Worm (Caenorhabditis elegans) whole organism, young adult: Measurements from ENCODE around the gene trxr-2.

ENCODE experiments used
- B0019.2 ChIP-seq: fragments of 200-800 bp; sonication (Bioruptor generic); conservative IDR thresholded peaks from 2 replicates; pipeline ENCODE4 v1.3.6; 2022; ENCODE audit warnings: missing genetic modification reagents, missing genetic modification characterization, missing compliant biosample characterization
- B0035.1 ChIP-seq: sonication (generic microtip); optimal IDR thresholded peaks from 2 replicates; lab custom pipeline; 2016; ENCODE audit warnings: missing genetic modification characterization, mild to moderate bottlenecking, missing compliant biosample characterization, missing genotype, missing genetic modification reagents
- B0336.3 ChIP-seq: fragments of 200-800 bp; sonication (Bioruptor generic); IDR thresholded peaks from 2 replicates; pipeline ENCODE4 v1.3.6; 2022; ENCODE audit warnings: missing genetic modification characterization, missing compliant biosample characterization
- C06A6.2 ChIP-seq: fragments of 200-800 bp; sonication (Bioruptor generic); conservative IDR thresholded peaks from 2 replicates; pipeline ENCODE4 v1.3.6; 2022; ENCODE audit warnings: missing genetic modification characterization, missing compliant biosample characterization
- F55B11.4 ChIP-seq: sonication (generic microtip); optimal IDR thresholded peaks from 2 replicates; lab custom pipeline; 2016; ENCODE audit warnings: missing compliant biosample characterization, missing genetic modification characterization, borderline replicate concordance; ENCODE audit not compliant: insufficient read depth
- K12H6.12 ChIP-seq: fragments of 200-800 bp; sonication (Bioruptor generic); optimal IDR thresholded peaks from 2 replicates; lab custom pipeline; 2018; ENCODE audit warnings: mild to moderate bottlenecking, missing genetic modification characterization, missing compliant biosample characterization
- atf-7 ChIP-seq: sonication (generic microtip); optimal IDR thresholded peaks from 2 replicates; lab custom pipeline; 2017; ENCODE audit warnings: mild to moderate bottlenecking, missing genetic modification characterization, missing compliant biosample characterization
- athp-1 ChIP-seq: sonication (generic microtip); optimal IDR thresholded peaks from 2 replicates; lab custom pipeline; 2017; ENCODE audit warnings: mild to moderate bottlenecking, missing genetic modification characterization, missing compliant biosample characterization
- attf-3 ChIP-seq: fragments of 200-800 bp; sonication (Bioruptor generic); conservative IDR thresholded peaks from 2 replicates; pipeline ENCODE4 v1.3.6; 2022; ENCODE audit warnings: missing genetic modification reagents, missing genetic modification characterization, missing compliant biosample characterization
- attf-5 ChIP-seq: fragments of 200-800 bp; sonication (Bioruptor generic); optimal IDR thresholded peaks from 2 replicates; lab custom pipeline; 2018; ENCODE audit warnings: mild to moderate bottlenecking, missing genetic modification characterization, missing compliant biosample characterization
- ccch-3 ChIP-seq: fragments of 200-800 bp; sonication (Bioruptor generic); optimal IDR thresholded peaks from 2 replicates; lab custom pipeline; 2018; ENCODE audit warnings: mild to moderate bottlenecking, missing genetic modification characterization, missing compliant biosample characterization
- cebp-1 ChIP-seq, 2 experiments: fragments of 200-800 bp in 1 of 2; sonication (Bioruptor generic) in 1 of 2; sonication (generic microtip) in 1 of 2; IDR thresholded peaks in 1 of 2; optimal IDR thresholded peaks in 1 of 2; 2 replicates each; pipeline versions ENCODE4 v1.3.6 to Lab custom; 2017 to 2022; ENCODE audit warnings: missing compliant biosample characterization in 2 of 2, missing genetic modification characterization in 2 of 2, mild to moderate bottlenecking in 1 of 2, missing genetic modification reagents in 1 of 2, moderate library complexity in 1 of 2
- ceh-27 ChIP-seq: fragments of 200-800 bp; sonication (Bioruptor generic); optimal IDR thresholded peaks from 2 replicates; lab custom pipeline; 2018; ENCODE audit warnings: mild to moderate bottlenecking, missing genetic modification characterization, moderate library complexity, missing compliant biosample characterization
- ceh-58 ChIP-seq: fragments of 200-800 bp; sonication (Bioruptor generic); IDR thresholded peaks from 2 replicates; pipeline ENCODE4 v1.3.6; 2022; ENCODE audit warnings: missing genetic modification characterization, missing compliant biosample characterization
- ceh-79 ChIP-seq: sonication (generic microtip); optimal IDR thresholded peaks from 2 replicates; lab custom pipeline; 2017; ENCODE audit warnings: mild to moderate bottlenecking, missing genetic modification characterization, missing compliant biosample characterization
- dpff-1 ChIP-seq: sonication (generic microtip); optimal IDR thresholded peaks from 2 replicates; lab custom pipeline; 2017; ENCODE audit warnings: mild to moderate bottlenecking, missing genetic modification characterization, missing compliant biosample characterization
- efl-1 ChIP-seq: fragments of 150-350 bp; optimal IDR thresholded peaks from 2 replicates; lab custom pipeline; 2014; ENCODE audit warnings: missing biosample characterization, missing genetic modification reagents, missing genetic modification characterization
- hsf-1 ChIP-seq: fragments of 200-800 bp; sonication (Bioruptor generic); IDR thresholded peaks from 2 replicates; pipeline ENCODE4 v1.3.6; 2022; ENCODE audit warnings: missing genetic modification reagents, missing genetic modification characterization, missing compliant biosample characterization
- lag-1 ChIP-seq: fragments of 200-800 bp; sonication (Bioruptor generic); IDR thresholded peaks from 2 replicates; pipeline ENCODE4 v1.3.6; 2022; ENCODE audit warnings: missing genetic modification reagents, missing genetic modification characterization, missing compliant biosample characterization
- let-526 ChIP-seq: fragments of 200-800 bp; sonication (Bioruptor generic); IDR thresholded peaks from 2 replicates; pipeline ENCODE4 v1.3.6; 2022; ENCODE audit warnings: missing genetic modification reagents, missing genetic modification characterization, missing compliant biosample characterization
- lin-26 ChIP-seq: fragments of 200-800 bp; sonication (Bioruptor generic); IDR thresholded peaks from 2 replicates; pipeline ENCODE4 v1.3.6; 2022; ENCODE audit warnings: missing genetic modification reagents, missing genetic modification characterization, missing compliant biosample characterization
- lin-35 ChIP-seq, 3 experiments: fragments of 150-350 bp in 2 of 3; sonication (generic microtip) in 1 of 3; optimal IDR thresholded peaks; 2 replicates each; lab custom pipeline; 2014 to 2018; ENCODE audit warnings: missing biosample characterization in 3 of 3, missing genetic modification characterization in 3 of 3, missing genetic modification reagents in 3 of 3
- lsy-27 ChIP-seq: sonication (generic microtip); optimal IDR thresholded peaks from 2 replicates; lab custom pipeline; 2017; ENCODE audit warnings: missing genetic modification characterization, mild to moderate bottlenecking, missing compliant biosample characterization, antibody characterized with exemption, missing genotype, borderline replicate concordance; ENCODE audit not compliant: insufficient read depth
- madf-10 ChIP-seq: sonication (generic microtip); optimal IDR thresholded peaks from 2 replicates; lab custom pipeline; 2016; ENCODE audit warnings: mild to moderate bottlenecking, missing genetic modification characterization, missing compliant biosample characterization
- madf-3 ChIP-seq: fragments of 200-800 bp; sonication (Bioruptor generic); IDR thresholded peaks from 2 replicates; pipeline ENCODE4 v1.3.6; 2022; ENCODE audit warnings: missing genetic modification reagents, missing genetic modification characterization, missing compliant biosample characterization
- madf-6 ChIP-seq: fragments of 200-800 bp; sonication (Bioruptor generic); IDR thresholded peaks from 2 replicates; pipeline ENCODE4 v1.3.6; 2022; ENCODE audit warnings: missing genetic modification reagents, missing genetic modification characterization, missing compliant biosample characterization
- madf-8 ChIP-seq: fragments of 200-800 bp; sonication (Bioruptor generic); conservative IDR thresholded peaks from 2 replicates; pipeline ENCODE4 v1.3.6; 2022; ENCODE audit warnings: missing genetic modification reagents, missing genetic modification characterization, missing compliant biosample characterization
- mcd-1 ChIP-seq: fragments of 200-800 bp; sonication (Bioruptor generic); IDR thresholded peaks from 2 replicates; pipeline ENCODE4 v1.3.6; 2022; ENCODE audit warnings: missing genetic modification reagents, missing genetic modification characterization, missing compliant biosample characterization
- mel-28 ChIP-seq: sonication (generic microtip); optimal IDR thresholded peaks from 2 replicates; lab custom pipeline; 2016; ENCODE audit warnings: borderline replicate concordance, mild to moderate bottlenecking, missing genetic modification characterization, missing compliant biosample characterization
- nfya-2 ChIP-seq: fragments of 200-800 bp; sonication (Bioruptor generic); IDR thresholded peaks from 2 replicates; pipeline ENCODE4 v1.3.6; 2022; ENCODE audit warnings: missing genetic modification reagents, missing genetic modification characterization, missing compliant biosample characterization
- nhr-120 ChIP-seq: fragments of 200-800 bp; sonication (Bioruptor generic); IDR thresholded peaks from 2 replicates; pipeline ENCODE4 v1.3.6; 2022; ENCODE audit warnings: missing genetic modification characterization, missing compliant biosample characterization
- nhr-80 ChIP-seq: sonication (generic microtip); optimal IDR thresholded peaks from 2 replicates; lab custom pipeline; 2016; ENCODE audit warnings: missing genetic modification characterization, missing compliant biosample characterization
- pbrm-1 ChIP-seq: fragments of 200-800 bp; sonication (Bioruptor generic); IDR thresholded peaks from 2 replicates; pipeline ENCODE4 v1.3.6; 2022; ENCODE audit warnings: missing genetic modification reagents, missing genetic modification characterization, missing compliant biosample characterization
- snpc-1.3 ChIP-seq: sonication (generic microtip); optimal IDR thresholded peaks from 2 replicates; lab custom pipeline; 2017; ENCODE audit warnings: missing genetic modification characterization, mild to moderate bottlenecking, missing compliant biosample characterization, antibody characterized with exemption, moderate library complexity, missing genotype, missing genetic modification reagents; ENCODE audit not compliant: insufficient read depth
- snpc-3.4 ChIP-seq: sonication (generic microtip); optimal IDR thresholded peaks from 2 replicates; lab custom pipeline; 2017; ENCODE audit warnings: missing genetic modification characterization, mild to moderate bottlenecking, missing compliant biosample characterization, antibody characterized with exemption, moderate library complexity, missing genotype, missing genetic modification reagents
- snpc-4 ChIP-seq, 5 experiments: fragments of 150-350 bp in 1 of 5; sonication (generic microtip) in 4 of 5; optimal IDR thresholded peaks; 2 replicates each; lab custom pipeline; 2014 to 2018; ENCODE audit warnings: missing genetic modification characterization in 5 of 5, missing biosample characterization in 3 of 5, antibody characterized with exemption in 2 of 5, mild to moderate bottlenecking in 2 of 5, missing compliant biosample characterization in 2 of 5, missing genotype in 2 of 5, moderate library complexity in 2 of 5, missing genetic modification reagents in 1 of 5
- tbx-9 ChIP-seq: sonication (generic microtip); optimal IDR thresholded peaks from 2 replicates; lab custom pipeline; 2016; ENCODE audit warnings: borderline replicate concordance, missing genetic modification characterization, inconsistent platforms, missing compliant biosample characterization
- tlf-1 ChIP-seq: fragments of 200-800 bp; sonication (Bioruptor generic); optimal IDR thresholded peaks from 2 replicates; lab custom pipeline; 2018; ENCODE audit warnings: mild to moderate bottlenecking, missing genetic modification characterization, missing compliant biosample characterization
- ztf-18 ChIP-seq: sonication (generic microtip); optimal IDR thresholded peaks from 2 replicates; lab custom pipeline; 2016; ENCODE audit warnings: missing genotype, mild to moderate bottlenecking, missing genetic modification characterization, missing compliant biosample characterization
- ztf-3 ChIP-seq: fragments of 200-800 bp; sonication (Bioruptor generic); optimal IDR thresholded peaks from 2 replicates; lab custom pipeline; 2018; ENCODE audit warnings: mild to moderate bottlenecking, missing genetic modification characterization, missing compliant biosample characterization

trxr-2 gene

DNA sequence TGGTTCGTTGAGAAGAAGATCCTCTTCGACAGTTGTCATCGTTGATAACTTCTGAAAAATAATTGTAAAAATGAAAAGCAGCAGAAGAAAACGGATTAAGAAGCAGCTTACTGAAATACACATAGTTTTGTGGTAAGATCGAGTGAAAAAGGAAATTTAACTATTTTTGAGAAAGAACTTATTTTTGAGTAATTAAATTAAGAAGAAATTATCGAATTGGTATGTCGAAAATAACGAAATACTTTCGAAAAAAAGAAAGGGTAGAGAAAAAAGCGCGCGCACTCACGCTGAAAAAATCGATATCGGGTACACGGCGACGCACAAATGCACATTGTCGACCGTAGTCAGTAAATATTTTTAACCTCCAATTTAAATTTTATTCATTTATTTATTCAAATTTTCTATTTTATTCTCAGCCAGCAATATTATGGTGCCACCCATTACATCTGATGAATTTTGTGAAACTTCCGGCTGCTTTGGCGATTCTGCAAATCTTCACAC lies 42.6 kb downstream of the trxr-2 start, which contains the start of the genes ZK643.5 and ZK643.2 (continued):
- TF ChIP-seq ztf-18 (tag; lab: Kevin White, UChicago), result peak; percentile 23
- no peak for TF ChIP-seq cebp-1 (GFP tag; IDR thresholded peaks at IDR 0.05; lab: Robert Waterston, UW)
- peak; percentile 63 for TF ChIP-seq cebp-1 (tag; optimal IDR thresholded peaks at IDR 0.05; lab: Kevin White, UChicago)
- peak; percentile 8 for TF ChIP-seq snpc-4 (GFP tag; optimal IDR thresholded peaks at IDR 0.05; lab: Kevin White, UChicago)
- peak in 1 of 4 experiments; percentile 5 for TF ChIP-seq snpc-4 (tag; optimal IDR thresholded peaks at IDR 0.05; lab: Kevin White, UChicago)
- TF ChIP-seq snpc-1.3 (tag; lab: Kevin White, UChicago), result peak; percentile 71
- TF ChIP-seq lag-1, result no peak
- TF ChIP-seq snpc-3.4, result peak; percentile 57
- no peak for TF ChIP-seq madf-10
- no peak for TF ChIP-seq ceh-79
- no peak for TF ChIP-seq C06A6.2
- peak; percentile 22 for TF ChIP-seq ceh-27 (GFP tag; lab: Kevin White, UChicago)
- no peak for TF ChIP-seq K12H6.12 (tag; lab: Kevin White, UChicago)
- TF ChIP-seq nhr-120 (GFP tag; lab: Robert Waterston, UW), result no peak
- TF ChIP-seq efl-1 (GFP tag; lab: Kevin White, UChicago), result peak; percentile 82
- peak; percentile 51 for TF ChIP-seq madf-8 (GFP tag; lab: Robert Waterston, UW)
- TF ChIP-seq athp-1, result peak; percentile 74
- TF ChIP-seq lin-35 (GFP tag; optimal IDR thresholded peaks at IDR 0.05; lab: Kevin White, UChicago), result peak in 1 of 3 experiments; percentile 76
- no peak for TF ChIP-seq atf-7
- no peak for TF ChIP-seq nfya-2 (GFP tag; lab: Robert Waterston, UW)

DNA sequence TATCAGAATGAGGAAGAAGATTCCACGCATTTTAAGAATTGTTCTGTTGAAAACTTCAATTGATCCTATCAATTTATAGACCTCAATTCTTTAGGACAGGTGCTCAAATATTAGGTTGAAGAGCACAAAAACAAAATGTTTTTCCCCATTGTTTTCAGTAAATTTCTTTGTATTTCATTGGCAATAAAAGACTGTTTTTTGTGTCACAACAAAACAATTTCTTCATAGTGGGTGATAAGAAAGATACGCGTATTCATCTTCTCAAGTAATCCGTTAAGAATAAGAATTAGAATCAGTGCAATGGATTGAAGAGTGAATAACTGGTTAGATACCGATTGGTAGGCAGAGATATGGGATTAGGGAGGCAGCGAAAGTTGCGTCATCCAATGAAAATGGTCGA lies 47.1 kb downstream of the trxr-2 start, which contains the start of gene ZK643.6:
ZK643.6 (minus strand) TSS at position 101 of the 400 bp plus-strand sequence.
- TF ChIP-seq hsf-1 (GFP tag; lab: Robert Waterston, UW) (no peak), pbrm-1 (GFP tag; lab: Robert Waterston, UW) (no peak), attf-5 (GFP tag; lab: Kevin White, UChicago) (no peak), F55B11.4 (tag; lab: Kevin White, UChicago) (no peak), tbx-9 (tag; lab: Kevin White, UChicago) (no peak), attf-3 (no peak), tlf-1 (no peak), B0019.2 (GFP tag; lab: Robert Waterston, UW) (no peak), madf-3 (GFP tag; lab: Robert Waterston, UW) (no peak), mel-28 (tag; lab: Kevin White, UChicago) (no peak), B0035.1 (tag; lab: Kevin White, UChicago) (no peak), lsy-27 (tag; lab: Kevin White, UChicago) (no peak), mcd-1 (GFP tag; lab: Robert Waterston, UW) (no peak)
- TF ChIP-seq, all 124 proteins: peak for 0

DNA sequence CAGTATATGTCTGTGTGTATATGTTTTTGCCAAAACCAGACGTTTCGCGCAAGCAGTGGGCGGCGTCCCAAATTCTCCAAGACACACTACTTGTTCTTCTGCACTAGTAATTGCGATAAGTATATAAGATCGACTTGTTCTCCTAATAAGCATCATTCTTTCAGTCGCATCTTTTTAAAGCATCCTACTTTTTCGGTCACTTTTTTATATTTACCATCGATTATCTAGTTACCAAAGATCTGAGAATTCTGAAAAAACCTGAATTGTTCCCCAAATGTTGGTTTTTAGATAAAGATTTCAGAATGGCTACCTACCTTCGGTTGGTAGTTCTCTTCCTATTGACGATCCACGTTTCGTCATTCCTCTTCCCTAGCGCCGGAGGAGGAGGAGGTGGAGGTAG lies 48.4 kb downstream of the trxr-2 start, which contains the start of gene grl-25:
grl-25 (plus strand) TSS at position 301 of the 400 bp plus-strand sequence.
- no peak for TF ChIP-seq madf-6
- no peak for TF ChIP-seq lin-26 (GFP tag; lab: Robert Waterston, UW)
- TF ChIP-seq dpff-1, result no peak
- no peak for TF ChIP-seq nhr-80 (tag; lab: Kevin White, UChicago)
- TF ChIP-seq snpc-4 (GFP tag; optimal IDR thresholded peaks at IDR 0.05; lab: Kevin White, UChicago), result no peak
- no peak for TF ChIP-seq snpc-4 (tag; optimal IDR thresholded peaks at IDR 0.05; lab: Kevin White, UChicago)
- TF ChIP-seq ztf-3, result no peak
- no peak for TF ChIP-seq ceh-58 (GFP tag; lab: Robert Waterston, UW)
- no peak for TF ChIP-seq nhr-120 (GFP tag; lab: Robert Waterston, UW)
- no peak for TF ChIP-seq B0336.3 (GFP tag; lab: Robert Waterston, UW)
- no peak for TF ChIP-seq ccch-3 (GFP tag; lab: Kevin White, UChicago)
- no peak for TF ChIP-seq let-526
- TF ChIP-seq madf-3 (GFP tag; lab: Robert Waterston, UW), result no peak
- no peak for TF ChIP-seq B0019.2 (GFP tag; lab: Robert Waterston, UW)
